Fruit fly (Drosophila melanogaster): Measurements from ENCODE around the gene CG32413.

The CG32413 gene

DNA sequence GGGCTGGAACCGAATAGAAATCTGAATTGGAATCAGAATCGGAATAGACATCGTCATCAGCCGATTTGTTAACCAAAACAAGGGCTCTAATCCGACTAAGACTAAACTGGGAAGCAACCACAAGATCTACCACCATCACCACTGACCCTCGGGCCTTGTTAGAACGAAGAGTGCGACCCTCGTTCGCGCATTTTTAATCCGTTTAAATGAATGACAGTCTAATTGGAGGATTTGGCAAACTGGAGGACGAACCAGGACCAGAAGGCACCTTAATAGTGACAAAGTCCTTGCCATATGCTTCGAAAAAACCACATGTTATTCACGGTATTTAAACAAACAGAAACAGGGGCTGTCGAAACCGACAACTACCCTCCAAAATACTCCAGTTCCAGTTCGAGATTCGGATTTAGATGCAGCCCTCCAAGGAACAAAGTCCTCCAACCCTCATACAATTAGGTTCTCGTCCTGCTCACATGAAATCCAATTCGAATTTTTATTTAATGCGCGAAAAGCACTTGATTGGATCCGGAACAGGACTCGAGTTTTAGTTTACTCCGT is 25.0 kb downstream of the CG32413 start:
- no peak for TF ChIP-seq Dif (GFP tag; optimal IDR thresholded peaks at IDR 0.05; ENCODE audit: partially characterized antibody)
- no peak for TF ChIP-seq sv (GFP tag; optimal IDR thresholded peaks at IDR 0.05)
- no peak for TF ChIP-seq CG9705 (GFP tag; optimal IDR thresholded peaks at IDR 0.05)
- TF ChIP-seq psq (GFP tag; optimal IDR thresholded peaks at IDR 0.05), result no peak
- TF ChIP-seq Sp1 (GFP tag; optimal IDR thresholded peaks at IDR 0.05), result no peak
- no peak for TF ChIP-seq dl (GFP tag; optimal IDR thresholded peaks at IDR 0.05; ENCODE audit: insufficient read depth in 1 of 2, partially characterized antibody in 2 of 2)
- TF ChIP-seq rgr (GFP tag; optimal IDR thresholded peaks at IDR 0.05), result no peak
- TF ChIP-seq foxo (GFP tag; optimal IDR thresholded peaks at IDR 0.05), result no peak
- TF ChIP-seq Mio (GFP tag; optimal IDR thresholded peaks at IDR 0.05), result no peak
- TF ChIP-seq dsf (GFP tag; optimal IDR thresholded peaks at IDR 0.05; ENCODE audit: borderline replicate concordance), result no peak
- TF ChIP-seq h (GFP tag; optimal IDR thresholded peaks at IDR 0.05), result no peak
- TF ChIP-seq fru (GFP tag; optimal IDR thresholded peaks at IDR 0.05), result no peak
- TF ChIP-seq dmrt93B (GFP tag; optimal IDR thresholded peaks at IDR 0.05), result no peak
- TF ChIP-seq CrebA (GFP tag; optimal IDR thresholded peaks at IDR 0.05; ENCODE audit: borderline replicate concordance), result no peak
- no peak for TF ChIP-seq woc (GFP tag; optimal IDR thresholded peaks at IDR 0.05)
- TF ChIP-seq tai (GFP tag; optimal IDR thresholded peaks at IDR 0.05), result no peak

DNA sequence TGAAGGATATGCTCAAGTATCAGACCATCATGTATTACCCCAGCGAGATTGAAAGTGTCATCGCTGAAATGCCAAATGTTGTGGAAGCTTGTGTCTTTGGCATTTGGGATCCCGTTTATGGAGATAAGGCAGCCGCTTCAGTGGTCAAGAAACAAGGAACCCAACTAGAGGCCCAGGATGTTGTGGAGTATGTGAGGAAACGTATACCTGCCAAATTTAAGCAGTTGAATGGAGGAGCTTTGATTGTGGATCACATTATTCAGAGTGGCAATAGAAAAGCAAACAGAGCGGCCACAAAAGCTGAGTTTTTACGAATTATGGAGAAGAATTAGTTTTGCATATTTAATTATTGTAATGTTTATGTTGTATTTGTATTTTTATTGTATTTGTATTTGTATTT is 30.8 kb downstream of the CG32413 start, which contains the start of gene CG18586:
Gene CG18586, plus strand, starts transcription at position 301 of the 400 bp plus-strand sequence.
- no peak for TF ChIP-seq pan (optimal IDR thresholded peaks at IDR 0.05)
- no peak for TF ChIP-seq dmrt93B (GFP tag; optimal IDR thresholded peaks at IDR 0.05)
- no peak for TF ChIP-seq Dfd (GFP tag; optimal IDR thresholded peaks at IDR 0.05)
- no peak for TF ChIP-seq usp (GFP tag; optimal IDR thresholded peaks at IDR 0.05)
- no peak for TF ChIP-seq Hr83 (GFP tag; optimal IDR thresholded peaks at IDR 0.05; ENCODE audit: poor library complexity, severe bottlenecking)
- no peak for TF ChIP-seq Abd-B (GFP tag; optimal IDR thresholded peaks at IDR 0.05)
- TF ChIP-seq Hr78 (GFP tag; optimal IDR thresholded peaks at IDR 0.05), result no peak
- TF ChIP-seq Vsx2 (GFP tag; optimal IDR thresholded peaks at IDR 0.05; ENCODE audit: partially characterized antibody), result no peak
- TF ChIP-seq OdsH (GFP tag; optimal IDR thresholded peaks at IDR 0.05), result no peak
- TF ChIP-seq Sp1 (GFP tag; optimal IDR thresholded peaks at IDR 0.05), result no peak
- TF ChIP-seq foxo (GFP tag; optimal IDR thresholded peaks at IDR 0.05), result no peak
- TF ChIP-seq dl (GFP tag; optimal IDR thresholded peaks at IDR 0.05; ENCODE audit: insufficient read depth in 1 of 2, partially characterized antibody in 2 of 2), result no peak
- TF ChIP-seq sv (GFP tag; optimal IDR thresholded peaks at IDR 0.05), result no peak
- TF ChIP-seq h (GFP tag; optimal IDR thresholded peaks at IDR 0.05), result no peak
- TF ChIP-seq dsf (GFP tag; optimal IDR thresholded peaks at IDR 0.05; ENCODE audit: borderline replicate concordance), result no peak
- no peak for TF ChIP-seq psq (GFP tag; optimal IDR thresholded peaks at IDR 0.05)
- TF ChIP-seq Hnf4 (GFP tag; optimal IDR thresholded peaks at IDR 0.05), result no peak

DNA sequence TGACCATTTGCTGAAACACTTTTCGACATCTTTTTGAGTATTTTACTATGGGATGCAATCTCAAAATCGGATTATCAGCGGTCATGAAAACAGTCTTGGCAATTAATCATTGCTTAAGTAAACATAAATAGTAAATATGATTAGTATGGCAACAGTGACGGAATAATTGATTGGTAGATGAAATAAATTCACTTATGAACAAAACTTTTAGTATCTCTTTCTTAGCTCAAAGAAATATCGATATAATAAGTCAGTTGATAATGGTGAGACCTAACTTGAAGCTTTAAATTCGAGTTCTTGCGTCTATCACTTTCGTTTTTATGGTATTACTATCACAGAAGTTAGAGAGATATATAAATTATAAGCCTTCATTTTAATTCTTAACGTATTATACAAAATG is 32.7 kb downstream of the CG32413 start, which contains the start of gene CG5568:
Gene CG5568, plus strand, starts transcription at position 301 of the 400 bp plus-strand sequence.
- TF ChIP-seq rgr (GFP tag; optimal IDR thresholded peaks at IDR 0.05), result no peak
- no peak for TF ChIP-seq lola (GFP tag; optimal IDR thresholded peaks at IDR 0.05)

DNA sequence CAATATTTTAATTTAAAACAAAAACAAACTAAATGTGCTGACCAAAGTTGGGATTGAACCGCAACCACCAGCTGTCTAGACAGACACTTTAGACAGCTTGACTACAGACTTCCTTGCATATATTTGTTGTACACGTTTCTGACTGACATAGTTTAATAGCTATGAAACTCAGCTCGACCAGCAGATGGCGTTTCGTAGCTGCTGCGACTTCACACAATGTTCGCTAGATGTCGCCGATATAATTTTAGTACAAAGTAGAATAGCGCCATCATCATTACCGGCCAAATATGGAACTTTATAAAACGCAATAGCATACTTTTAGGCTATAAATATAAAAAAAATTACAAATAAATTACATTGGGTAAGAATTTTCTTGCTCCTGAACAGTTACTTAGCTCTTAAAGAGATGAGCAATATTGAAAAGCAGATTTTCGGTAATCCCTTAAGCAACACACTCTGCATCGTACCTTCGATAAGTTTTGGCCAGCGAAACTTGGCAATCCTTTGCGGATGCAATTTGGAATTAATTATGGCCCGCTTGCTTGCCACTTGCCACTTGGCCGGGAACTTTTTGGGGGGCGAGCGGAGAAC is 34.1 kb downstream of the CG32413 start:
- TF ChIP-seq dmrt93B (GFP tag; optimal IDR thresholded peaks at IDR 0.05), result peak; percentile 53
- TF ChIP-seq Dfd (GFP tag; optimal IDR thresholded peaks at IDR 0.05), result no peak
- peak; percentile 58 for TF ChIP-seq CG9705 (GFP tag; optimal IDR thresholded peaks at IDR 0.05)
- no peak for TF ChIP-seq dsf (GFP tag; optimal IDR thresholded peaks at IDR 0.05; ENCODE audit: borderline replicate concordance)
- TF ChIP-seq tai (GFP tag; optimal IDR thresholded peaks at IDR 0.05), result no peak
- peak; percentile 29 for TF ChIP-seq ey (GFP tag; optimal IDR thresholded peaks at IDR 0.05)
- TF ChIP-seq Vsx2 (GFP tag; optimal IDR thresholded peaks at IDR 0.05; ENCODE audit: partially characterized antibody), result peak; percentile 29
- TF ChIP-seq jim (GFP tag; optimal IDR thresholded peaks at IDR 0.05), result no peak
- TF ChIP-seq HLH106 (tag; optimal IDR thresholded peaks at IDR 0.05), result no peak
- TF ChIP-seq Dif (GFP tag; optimal IDR thresholded peaks at IDR 0.05; ENCODE audit: partially characterized antibody), result peak; percentile 45
- no peak for TF ChIP-seq usp (GFP tag; optimal IDR thresholded peaks at IDR 0.05)
- TF ChIP-seq Rel (GFP tag; optimal IDR thresholded peaks at IDR 0.05), result no peak
- no peak for TF ChIP-seq Rel (tag; optimal IDR thresholded peaks at IDR 0.05)
- TF ChIP-seq N (GFP tag; optimal IDR thresholded peaks at IDR 0.05), result no peak
- TF ChIP-seq rgr (GFP tag; optimal IDR thresholded peaks at IDR 0.05), result peak; percentile 41
- no peak for TF ChIP-seq Hr78 (GFP tag; optimal IDR thresholded peaks at IDR 0.05)
- no peak for TF ChIP-seq CrebA (GFP tag; optimal IDR thresholded peaks at IDR 0.05; ENCODE audit: borderline replicate concordance)
- TF ChIP-seq Sp1 (GFP tag; optimal IDR thresholded peaks at IDR 0.05), result no peak
- no peak for TF ChIP-seq sv (GFP tag; optimal IDR thresholded peaks at IDR 0.05)
- TF ChIP-seq h (GFP tag; optimal IDR thresholded peaks at IDR 0.05), result no peak
- TF ChIP-seq Hnf4 (GFP tag; optimal IDR thresholded peaks at IDR 0.05), result no peak
- no peak for TF ChIP-seq woc (GFP tag; optimal IDR thresholded peaks at IDR 0.05)
- TF ChIP-seq Hr83 (GFP tag; optimal IDR thresholded peaks at IDR 0.05; ENCODE audit: poor library complexity, severe bottlenecking), result peak; percentile 43
- no peak for TF ChIP-seq CG32264 (GFP tag; optimal IDR thresholded peaks at IDR 0.05)
- peak; percentile 47 for TF ChIP-seq fru (GFP tag; optimal IDR thresholded peaks at IDR 0.05)
- TF ChIP-seq Abd-B (GFP tag; optimal IDR thresholded peaks at IDR 0.05), result no peak
- TF ChIP-seq GATAd (GFP tag; optimal IDR thresholded peaks at IDR 0.05), result no peak
- peak in 1 of 2 experiments; percentile 60 for TF ChIP-seq foxo (GFP tag; optimal IDR thresholded peaks at IDR 0.05)
- TF ChIP-seq pan (optimal IDR thresholded peaks at IDR 0.05), result no peak
- TF ChIP-seq sage (GFP tag; optimal IDR thresholded peaks at IDR 0.05), result no peak
- peak; percentile 42 for TF ChIP-seq psq (GFP tag; optimal IDR thresholded peaks at IDR 0.05)
- TF ChIP-seq Mio (GFP tag; optimal IDR thresholded peaks at IDR 0.05), result no peak
- TF ChIP-seq Myc (optimal IDR thresholded peaks at IDR 0.05), result peak; percentile 81
- TF ChIP-seq br (GFP tag; optimal IDR thresholded peaks at IDR 0.05), result no peak
- peak in 1 of 2 experiments; percentile 10 for TF ChIP-seq dl (GFP tag; optimal IDR thresholded peaks at IDR 0.05; ENCODE audit: insufficient read depth in 1 of 2, partially characterized antibody in 2 of 2)

Data from whole organism, wandering third instar larva.